Worm (Caenorhabditis elegans): ENCODE measurements around the gene pig-1.

ce11 chrIV:545852-546251, 26.6 kb upstream of the pig-1 start:
- TF ChIP-seq unc-39 (tag; optimal IDR thresholded peaks at IDR 0.05) (no peak), snpc-4 (tag; optimal IDR thresholded peaks at IDR 0.05) (no peak)

Measured in whole organism, L2 larva.